Fruit fly (Drosophila melanogaster): ENCODE measurements around the gene BI-1.

DNA sequence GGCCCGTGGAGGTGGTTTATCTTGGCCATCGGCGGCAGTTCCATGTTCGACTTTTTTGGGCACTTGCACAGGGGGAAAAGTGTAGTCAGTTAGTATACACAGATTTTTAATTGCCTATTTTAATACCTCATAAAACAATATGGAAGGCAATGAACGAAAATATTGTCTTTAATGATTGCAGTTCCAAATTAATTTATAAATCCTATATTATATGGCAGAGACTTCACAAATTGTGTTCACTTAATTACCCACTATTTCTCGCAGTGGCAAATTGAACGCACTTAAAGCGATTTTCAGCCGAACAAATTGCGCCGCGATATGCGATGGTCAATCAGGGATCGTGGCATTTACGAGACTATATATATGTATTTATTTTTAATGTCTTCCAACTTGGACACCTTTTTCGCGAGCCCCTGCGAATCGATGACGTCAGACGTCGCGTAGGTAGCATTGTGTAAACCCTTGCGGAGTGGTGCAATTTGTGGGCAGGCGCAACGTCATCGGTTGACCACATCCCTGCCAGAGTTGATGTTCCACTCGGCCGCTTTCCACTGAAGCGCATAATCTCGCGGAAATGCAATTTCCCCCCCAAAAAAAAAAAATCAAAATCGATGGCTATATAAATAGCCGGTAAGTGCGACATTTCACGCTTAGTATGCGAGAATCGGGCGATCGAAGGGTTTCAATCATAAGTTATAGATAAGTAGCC is 11.5 kb upstream of the BI-1 start, which contains the start of gene CG13670:
- TF ChIP-seq CG6854 (GFP tag; optimal IDR thresholded peaks at IDR 0.05) (no peak), dsx (GFP tag; optimal IDR thresholded peaks at IDR 0.05; ENCODE audit: poor library complexity, severe bottlenecking) (no peak), spab (GFP tag; optimal IDR thresholded peaks at IDR 0.05) (no peak), CG34406 (GFP tag; optimal IDR thresholded peaks at IDR 0.05) (peak; percentile 12), CG10669 (GFP tag; optimal IDR thresholded peaks at IDR 0.05) (no peak), dac (GFP tag; optimal IDR thresholded peaks at IDR 0.05) (no peak), Hr39 (GFP tag; optimal IDR thresholded peaks at IDR 0.05) (peak; percentile 13), CG6792 (GFP tag; optimal IDR thresholded peaks at IDR 0.05) (peak; percentile 14), CG31627 (GFP tag; optimal IDR thresholded peaks at IDR 0.05) (no peak), Ets96B (tag; optimal IDR thresholded peaks at IDR 0.05) (no peak), Sox14 (GFP tag; optimal IDR thresholded peaks at IDR 0.05) (no peak), Gug (GFP tag; IDR thresholded peaks at IDR 0.05) (no peak), CG9139 (GFP tag; optimal IDR thresholded peaks at IDR 0.05) (no peak)
